Worm (Caenorhabditis elegans): Measurements from ENCODE around the gene str-172.

DNA sequence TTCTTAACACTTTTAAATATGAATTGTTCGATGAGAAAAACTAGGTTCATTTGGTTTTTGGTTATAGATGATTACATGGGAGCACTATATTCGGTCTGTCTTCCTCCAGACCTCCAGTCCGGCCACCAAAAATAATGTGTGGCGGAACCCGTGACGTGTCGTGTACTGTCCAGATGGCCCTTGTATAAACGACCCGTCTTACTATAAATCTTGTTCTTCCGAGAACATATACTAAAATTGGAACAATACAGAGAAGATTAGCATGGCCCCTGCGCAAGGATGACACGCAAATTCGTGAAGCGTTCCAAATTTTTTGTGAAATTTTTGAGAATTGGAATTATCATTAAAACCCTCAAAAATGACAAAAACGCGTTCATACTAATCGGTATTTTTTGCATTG is 911 bp downstream of the str-172 start:
- TF ChIP-seq unc-62 (GFP tag; optimal IDR thresholded peaks at IDR 0.05) (no peak), isw-1 (GFP tag; IDR thresholded peaks at IDR 0.05) (no peak), pqm-1 (tag; optimal IDR thresholded peaks at IDR 0.05) (no peak), nhr-76 (tag; optimal IDR thresholded peaks at IDR 0.05) (no peak), nhr-237 (tag; optimal IDR thresholded peaks at IDR 0.05) (no peak), C16A3.4 (tag; optimal IDR thresholded peaks at IDR 0.05) (no peak), unc-130 (tag; optimal IDR thresholded peaks at IDR 0.05) (no peak), sup-37 (GFP tag; optimal IDR thresholded peaks at IDR 0.05) (no peak), lin-13 (GFP tag; optimal IDR thresholded peaks at IDR 0.05) (no peak), aly-2 (tag; optimal IDR thresholded peaks at IDR 0.05) (no peak), snpc-4 (tag; optimal IDR thresholded peaks at IDR 0.05) (no peak), tlp-1 (tag; optimal IDR thresholded peaks at IDR 0.05) (no peak)

All from whole organism, L1 larva.